Worm (Caenorhabditis elegans) whole organism, L1 larva: ENCODE results near the gene F59D12.3.

Experiments
- C04F5.9 ChIP-seq: sonication (generic microtip); optimal IDR thresholded peaks from 2 replicates; lab custom pipeline; 2016; ENCODE audit warnings: missing genetic modification characterization, missing compliant biosample characterization
- C16A3.4 ChIP-seq: fragments of 150-350 bp; optimal IDR thresholded peaks from 2 replicates; lab custom pipeline; 2014; ENCODE audit warnings: missing biosample characterization, missing genetic modification characterization
- C34B4.2 ChIP-seq: sonication (generic microtip); optimal IDR thresholded peaks from 2 replicates; lab custom pipeline; 2017; ENCODE audit warnings: mild to moderate bottlenecking, missing genetic modification characterization, missing compliant biosample characterization
- F16B12.6 ChIP-seq: fragments of 150-350 bp; optimal IDR thresholded peaks from 2 replicates; lab custom pipeline; 2014; ENCODE audit warnings: missing biosample characterization, missing genetic modification characterization
- alr-1 ChIP-seq: fragments of 200-800 bp; sonication (Bioruptor generic); optimal IDR thresholded peaks from 2 replicates; lab custom pipeline; 2018; ENCODE audit warnings: borderline replicate concordance, mild to moderate bottlenecking, missing genetic modification characterization, missing compliant biosample characterization
- ama-1 ChIP-seq: fragments of 150-350 bp; optimal IDR thresholded peaks from 2 replicates; lab custom pipeline; 2014
- ceh-8 ChIP-seq: fragments of 200-800 bp; sonication (Bioruptor generic); optimal IDR thresholded peaks from 2 replicates; lab custom pipeline; 2018; ENCODE audit warnings: mild to moderate bottlenecking, missing genetic modification characterization, moderate library complexity, missing compliant biosample characterization
- ces-1 ChIP-seq: fragments of 150-350 bp; optimal IDR thresholded peaks from 2 replicates; lab custom pipeline; 2014; ENCODE audit warnings: missing biosample characterization, missing genetic modification reagents, missing genetic modification characterization
- dsc-1 ChIP-seq: sonication (generic microtip); optimal IDR thresholded peaks from 2 replicates; lab custom pipeline; 2016; ENCODE audit warnings: mild to moderate bottlenecking, missing genetic modification characterization, missing compliant biosample characterization
- efl-1 ChIP-seq, 4 experiments: fragments of 150-350 bp; optimal IDR thresholded peaks in 3 of 4; peaks in 1 of 4; 1 replicate in 1 of 4; 2 replicates in 3 of 4; lab custom pipeline; 2014; ENCODE audit warnings: missing biosample characterization in 2 of 4, missing genetic modification characterization in 2 of 4, missing genetic modification reagents in 2 of 4
- fkh-10 ChIP-seq: sonication (generic microtip); optimal IDR thresholded peaks from 2 replicates; lab custom pipeline; 2017; ENCODE audit warnings: missing biosample characterization, missing genetic modification reagents, missing genetic modification characterization
- fkh-4 ChIP-seq: sonication (generic microtip); optimal IDR thresholded peaks from 2 replicates; lab custom pipeline; 2016; ENCODE audit warnings: missing compliant biosample characterization, missing genetic modification characterization, borderline replicate concordance
- fkh-8 ChIP-seq: sonication (generic microtip); optimal IDR thresholded peaks from 2 replicates; lab custom pipeline; 2016; ENCODE audit warnings: mild to moderate bottlenecking, missing genetic modification characterization, missing compliant biosample characterization
- fos-1 ChIP-seq: fragments of 150-350 bp; optimal IDR thresholded peaks from 2 replicates; lab custom pipeline; 2014; ENCODE audit warnings: missing biosample characterization, missing genetic modification characterization
- hlh-17 ChIP-seq: fragments of 200-800 bp; sonication (Bioruptor generic); optimal IDR thresholded peaks from 2 replicates; lab custom pipeline; 2018; ENCODE audit warnings: missing genetic modification characterization, mild to moderate bottlenecking, missing compliant biosample characterization, moderate library complexity, borderline replicate concordance
- hpl-2 ChIP-seq: fragments of 150-350 bp; optimal IDR thresholded peaks from 2 replicates; lab custom pipeline; 2014; ENCODE audit warnings: missing biosample characterization, missing genetic modification reagents, missing genetic modification characterization
- jun-1 ChIP-seq: fragments of 150-350 bp; optimal IDR thresholded peaks from 2 replicates; lab custom pipeline; 2014; ENCODE audit warnings: missing biosample characterization, missing genetic modification reagents, missing genetic modification characterization
- lin-14 ChIP-seq: fragments of 200-800 bp; sonication (Bioruptor generic); optimal IDR thresholded peaks from 2 replicates; lab custom pipeline; 2018; ENCODE audit warnings: mild to moderate bottlenecking, missing genetic modification characterization, moderate library complexity, missing compliant biosample characterization
- lin-35 ChIP-seq, 2 experiments: fragments of 150-350 bp; optimal IDR thresholded peaks; 2 replicates each; lab custom pipeline; 2014; ENCODE audit warnings: missing biosample characterization in 2 of 2, missing genetic modification characterization in 2 of 2, missing genetic modification reagents in 2 of 2
- lsy-2 ChIP-seq, 2 experiments: fragments of 150-350 bp; optimal IDR thresholded peaks; 2 replicates each; lab custom pipeline; 2014; ENCODE audit warnings: missing biosample characterization in 2 of 2, missing genetic modification characterization in 2 of 2
- mab-9 ChIP-seq: fragments of 200-800 bp; sonication (Bioruptor generic); IDR thresholded peaks from 2 replicates; pipeline ENCODE4 v1.3.6; 2022; ENCODE audit warnings: missing genetic modification reagents, missing genetic modification characterization, missing compliant biosample characterization
- mep-1 ChIP-seq: fragments of 150-350 bp; optimal IDR thresholded peaks from 2 replicates; lab custom pipeline; 2014; ENCODE audit warnings: missing biosample characterization, missing genetic modification characterization
- nhr-19 ChIP-seq: fragments of 200-800 bp; sonication (Bioruptor generic); conservative IDR thresholded peaks from 2 replicates; pipeline ENCODE4 v1.3.6; 2022; ENCODE audit warnings: missing genetic modification characterization, missing compliant biosample characterization
- nhr-20 ChIP-seq: sonication (generic microtip); optimal IDR thresholded peaks from 2 replicates; lab custom pipeline; 2016; ENCODE audit warnings: mild to moderate bottlenecking, missing genetic modification characterization, missing compliant biosample characterization
- nhr-47 ChIP-seq: sonication (generic microtip); optimal IDR thresholded peaks from 2 replicates; lab custom pipeline; 2016; ENCODE audit warnings: mild to moderate bottlenecking, missing genetic modification characterization, moderate library complexity, missing compliant biosample characterization
- nhr-71 ChIP-seq: sonication (generic microtip); optimal IDR thresholded peaks from 2 replicates; lab custom pipeline; 2016; ENCODE audit warnings: mild to moderate bottlenecking, missing genetic modification characterization, moderate library complexity, missing compliant biosample characterization
- nhr-76 ChIP-seq: sonication (generic microtip); optimal IDR thresholded peaks from 2 replicates; lab custom pipeline; 2017; ENCODE audit warnings: missing biosample characterization, missing genetic modification characterization
- nhr-84 ChIP-seq: sonication (generic microtip); optimal IDR thresholded peaks from 2 replicates; lab custom pipeline; 2017; ENCODE audit warnings: missing biosample characterization, missing genetic modification characterization
- nhr-85 ChIP-seq: sonication (generic microtip); peaks from one replicate; lab custom pipeline; 2016; ENCODE audit warnings: missing genetic modification characterization, inconsistent platforms, missing compliant biosample characterization
- nhr-90 ChIP-seq: sonication (generic microtip); optimal IDR thresholded peaks from 2 replicates; lab custom pipeline; 2016; ENCODE audit warnings: mild to moderate bottlenecking, missing genetic modification characterization, missing compliant biosample characterization; ENCODE audit not compliant: poor library complexity
- pqm-1 ChIP-seq: sonication (generic microtip); optimal IDR thresholded peaks from 3 replicates; lab custom pipeline; 2017; ENCODE audit warnings: missing biosample characterization, missing genetic modification characterization
- rnt-1 ChIP-seq: sonication (generic microtip); optimal IDR thresholded peaks from 2 replicates; lab custom pipeline; 2016; ENCODE audit warnings: mild to moderate bottlenecking, missing genetic modification characterization, moderate library complexity, missing compliant biosample characterization
- skn-1 ChIP-seq: fragments of 150-350 bp; optimal IDR thresholded peaks from 2 replicates; lab custom pipeline; 2014; ENCODE audit warnings: missing biosample characterization, missing genetic modification characterization
- snpc-4 ChIP-seq: fragments of 150-350 bp; optimal IDR thresholded peaks from 2 replicates; lab custom pipeline; 2014; ENCODE audit warnings: missing biosample characterization, missing genetic modification characterization
- snu-23 ChIP-seq: sonication (generic microtip); optimal IDR thresholded peaks from 2 replicates; lab custom pipeline; 2016; ENCODE audit warnings: missing genetic modification characterization, missing compliant biosample characterization
- sptf-1 ChIP-seq: fragments of 150-350 bp; optimal IDR thresholded peaks from 2 replicates; lab custom pipeline; 2014; ENCODE audit warnings: missing biosample characterization, missing genetic modification characterization
- swsn-7 ChIP-seq: sonication (generic microtip); optimal IDR thresholded peaks from 2 replicates; lab custom pipeline; 2016; ENCODE audit warnings: missing genetic modification characterization, missing compliant biosample characterization
- unc-98 ChIP-seq: fragments of 200-800 bp; sonication (Bioruptor generic); IDR thresholded peaks from 2 replicates; pipeline ENCODE4 v1.3.6; 2022; ENCODE audit warnings: missing genetic modification characterization, missing compliant biosample characterization
- vab-15 ChIP-seq: sonication (generic microtip); optimal IDR thresholded peaks from 2 replicates; lab custom pipeline; 2017; ENCODE audit warnings: missing genotype, mild to moderate bottlenecking, missing genetic modification characterization, missing compliant biosample characterization
- xbp-1 ChIP-seq: sonication (generic microtip); optimal IDR thresholded peaks from 2 replicates; lab custom pipeline; 2016; ENCODE audit warnings: missing genetic modification characterization, missing compliant biosample characterization
- zag-1 ChIP-seq: fragments of 150-350 bp; optimal IDR thresholded peaks from 2 replicates; lab custom pipeline; 2014; ENCODE audit warnings: missing biosample characterization, missing genetic modification characterization
- ztf-11 ChIP-seq, 2 experiments: sonication (generic microtip); optimal IDR thresholded peaks; 2 replicates each; lab custom pipeline; 2016 to 2017; ENCODE audit warnings: missing genetic modification characterization in 2 of 2, missing biosample characterization in 1 of 2, missing compliant biosample characterization in 1 of 2

Gene F59D12.3

DNA sequence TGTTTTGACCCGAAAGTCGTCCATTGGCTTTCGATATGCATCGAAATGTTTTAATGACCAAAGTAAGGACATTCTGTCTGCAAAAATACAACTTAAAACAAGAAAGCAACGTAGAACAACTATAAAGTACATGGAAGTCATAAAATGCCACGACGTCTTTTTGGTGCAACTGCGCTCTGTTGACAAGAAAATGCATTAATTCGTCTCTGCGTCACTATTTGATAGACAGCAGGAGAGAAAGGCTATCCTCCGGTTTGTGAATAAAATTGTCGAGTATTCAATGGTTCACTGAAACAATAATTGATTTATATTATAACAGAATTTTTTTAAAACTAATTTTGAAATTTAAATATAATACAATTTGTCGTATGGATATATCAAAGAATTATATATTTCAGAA is 34.3 kb downstream of the F59D12.3 start, which contains the start of gene ergi-3 (continued):
- TF ChIP-seq alr-1 (tag; lab: Kevin White, UChicago) (no peak), xbp-1 (tag; lab: Kevin White, UChicago) (peak; percentile 69), nhr-71 (tag; lab: Kevin White, UChicago) (peak; percentile 67), pqm-1 (tag; lab: Kevin White, UChicago) (no peak), nhr-19 (0 out of 2 replicates have a peak, but pooled peaks have one; percentile 16), jun-1 (peak; percentile 5), ces-1 (GFP tag; lab: Kevin White, UChicago) (no peak), ceh-8 (GFP tag; lab: Kevin White, UChicago) (no peak), efl-1 (optimal IDR thresholded peaks at IDR 0.05; lab: Kevin White, UChicago) (peak; percentile 34 to 51), efl-1 (GFP tag; optimal IDR thresholded peaks at IDR 0.05 in 1 of 2; lab: Kevin White, UChicago) (peak; percentile 9 to 77), hpl-2 (GFP tag; lab: Kevin White, UChicago) (peak; percentile 35), mab-9 (no peak), fos-1 (tag; lab: Kevin White, UChicago) (peak; percentile 28), C16A3.4 (tag; lab: Kevin White, UChicago) (peak; percentile 73), zag-1 (tag; lab: Kevin White, UChicago) (peak; percentile 12), ztf-11 (tag; optimal IDR thresholded peaks at IDR 0.05; lab: Kevin White, UChicago) (no peak), lin-14 (GFP tag; lab: Kevin White, UChicago) (peak; percentile 92), rnt-1 (tag; lab: Kevin White, UChicago) (peak; percentile 17), hlh-17 (GFP tag; lab: Kevin White, UChicago) (no peak), nhr-90 (tag; lab: Kevin White, UChicago) (peak; percentile 23), C04F5.9 (no peak), snpc-4 (tag; lab: Kevin White, UChicago) (peak; percentile 47), fkh-8 (peak; percentile 15), nhr-84 (tag; lab: Kevin White, UChicago) (peak; percentile 29), C34B4.2 (tag; lab: Kevin White, UChicago) (no peak), nhr-85 (tag; lab: Kevin White, UChicago) (no peak), fkh-4 (tag; lab: Kevin White, UChicago) (no peak), nhr-20 (tag; lab: Kevin White, UChicago) (peak; percentile 64), sptf-1 (no peak), F16B12.6 (tag; lab: Kevin White, UChicago) (no peak), ama-1 (lab: Kevin White, UChicago) (no peak), fkh-10 (GFP tag; lab: Kevin White, UChicago) (no peak), unc-98 (GFP tag; lab: Robert Waterston, UW) (no peak)

DNA sequence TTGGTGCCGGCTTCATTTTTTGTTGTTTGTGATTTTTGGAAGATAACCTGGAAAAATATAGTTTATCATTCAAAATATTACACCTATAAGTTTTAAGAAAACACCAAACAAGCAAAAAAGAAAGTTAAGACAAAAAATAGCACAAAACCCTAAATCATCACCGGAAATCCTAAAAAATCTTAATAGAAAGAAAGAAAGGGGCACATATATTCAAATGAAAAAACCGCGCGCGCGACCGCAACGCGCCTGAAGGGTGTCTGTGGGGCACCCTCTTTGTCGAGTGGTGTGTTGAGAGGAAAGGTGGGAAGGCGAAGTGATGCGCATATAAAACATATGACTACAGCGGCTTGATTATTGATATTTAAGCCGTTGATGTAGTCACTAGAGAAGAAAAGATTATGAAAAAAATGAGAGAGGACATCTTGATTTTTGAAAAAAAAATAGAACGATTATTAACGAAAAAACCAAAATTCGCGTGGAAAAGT is 37.0 kb downstream of the F59D12.3 start, which contains the start of gene K09E9.3:
K09E9.3 (minus strand) TSS at position 51 of the 485 bp plus-strand sequence.
- TF ChIP-seq xbp-1 (tag; lab: Kevin White, UChicago) (no peak), nhr-20 (tag; lab: Kevin White, UChicago) (peak; percentile 17), fkh-8 (peak; percentile 12), vab-15 (tag; lab: Kevin White, UChicago) (no peak), lsy-2 (tag; optimal IDR thresholded peaks at IDR 0.05; lab: Kevin White, UChicago) (peak in 1 of 2 experiments; percentile 16), swsn-7 (tag; lab: Kevin White, UChicago) (no peak), nhr-85 (tag; lab: Kevin White, UChicago) (no peak), skn-1 (tag; lab: Kevin White, UChicago) (peak; percentile 16), nhr-71 (tag; lab: Kevin White, UChicago) (peak; percentile 14), dsc-1 (tag; lab: Kevin White, UChicago) (peak; percentile 28), nhr-76 (tag; lab: Kevin White, UChicago) (no peak), mep-1 (peak; percentile 9), nhr-47 (tag; lab: Kevin White, UChicago) (peak; percentile 24), lin-14 (GFP tag; lab: Kevin White, UChicago) (peak; percentile 14), snu-23 (GFP tag; lab: Kevin White, UChicago) (peak; percentile 14), lin-35 (GFP tag; optimal IDR thresholded peaks at IDR 0.05; lab: Kevin White, UChicago) (peak in 1 of 2 experiments; percentile 11)
